Fruit fly (Drosophila melanogaster) whole organism, embryonic: ENCODE data around the gene Vm26Aa.

Experiments used
- Ada2b ChIP-seq: fragments of 200-800 bp; sonication (Bioruptor generic); IDR thresholded peaks from 2 replicates; pipeline ENCODE4 v1.3.6; 2022; ENCODE audit warnings: missing biosample characterization, missing genetic modification characterization
- CG10267 ChIP-seq: fragments of 200-800 bp; sonication (Bioruptor generic); optimal IDR thresholded peaks from 2 replicates; lab custom pipeline; 2018; ENCODE audit warnings: missing biosample characterization, mild to moderate bottlenecking, missing genetic modification characterization, moderate library complexity
- CG3847 ChIP-seq: fragments of 200-800 bp; sonication (Bioruptor generic); IDR thresholded peaks from 2 replicates; pipeline ENCODE4 v1.3.6; 2022; ENCODE audit warnings: missing biosample characterization, missing genetic modification characterization
- Dad ChIP-seq: fragments of 200-800 bp; sonication (Bioruptor generic); optimal IDR thresholded peaks from 3 replicates; lab custom pipeline; 2016; ENCODE audit warnings: missing biosample characterization, missing genetic modification characterization
- NFAT ChIP-seq: fragments of 200-800 bp; sonication (Bioruptor generic); IDR thresholded peaks from 2 replicates; pipeline ENCODE4 v1.3.6; 2022; ENCODE audit warnings: missing biosample characterization, missing genetic modification characterization
- YL-1 ChIP-seq: fragments of 200-800 bp; sonication (Bioruptor generic); optimal IDR thresholded peaks from 3 replicates; lab custom pipeline; 2017; ENCODE audit warnings: missing biosample characterization, mild to moderate bottlenecking, missing genetic modification characterization
- bsh ChIP-seq, 2 experiments: fragments of 200-800 bp; sonication (Bioruptor generic); optimal IDR thresholded peaks; 2 replicates each; lab custom pipeline; 2017 to 2018; ENCODE audit warnings: mild to moderate bottlenecking in 2 of 2, missing biosample characterization in 2 of 2, missing genetic modification characterization in 2 of 2, moderate library complexity in 1 of 2
- chn ChIP-seq: fragments of 200-800 bp; sonication (Bioruptor generic); optimal IDR thresholded peaks from 2 replicates; lab custom pipeline; 2016; ENCODE audit warnings: missing biosample characterization, missing genetic modification characterization
- exex ChIP-seq: fragments of 200-800 bp; sonication (Bioruptor generic); optimal IDR thresholded peaks from 4 replicates; lab custom pipeline; 2018; ENCODE audit warnings: missing biosample characterization, mild to moderate bottlenecking, missing genetic modification characterization, moderate library complexity
- fd102C ChIP-seq: fragments of 200-800 bp; sonication (Bioruptor generic); optimal IDR thresholded peaks from 2 replicates; lab custom pipeline; 2018; ENCODE audit warnings: missing biosample characterization, mild to moderate bottlenecking, missing genetic modification characterization, moderate library complexity
- gcm ChIP-seq: fragments of 200-800 bp; sonication (Bioruptor generic); optimal IDR thresholded peaks from 2 replicates; lab custom pipeline; 2019; ENCODE audit warnings: missing biosample characterization, mild to moderate bottlenecking, missing genetic modification characterization, moderate library complexity
- pita ChIP-seq: fragments of 200-800 bp; sonication (Bioruptor generic); optimal IDR thresholded peaks from 2 replicates; lab custom pipeline; 2017; ENCODE audit warnings: missing biosample characterization, mild to moderate bottlenecking, missing genetic modification characterization
- toy ChIP-seq: fragments of 200-800 bp; sonication (Bioruptor generic); IDR thresholded peaks from 2 replicates; pipeline ENCODE4 v1.3.6; 2022; ENCODE audit warnings: missing biosample characterization, missing genetic modification characterization

DNA sequence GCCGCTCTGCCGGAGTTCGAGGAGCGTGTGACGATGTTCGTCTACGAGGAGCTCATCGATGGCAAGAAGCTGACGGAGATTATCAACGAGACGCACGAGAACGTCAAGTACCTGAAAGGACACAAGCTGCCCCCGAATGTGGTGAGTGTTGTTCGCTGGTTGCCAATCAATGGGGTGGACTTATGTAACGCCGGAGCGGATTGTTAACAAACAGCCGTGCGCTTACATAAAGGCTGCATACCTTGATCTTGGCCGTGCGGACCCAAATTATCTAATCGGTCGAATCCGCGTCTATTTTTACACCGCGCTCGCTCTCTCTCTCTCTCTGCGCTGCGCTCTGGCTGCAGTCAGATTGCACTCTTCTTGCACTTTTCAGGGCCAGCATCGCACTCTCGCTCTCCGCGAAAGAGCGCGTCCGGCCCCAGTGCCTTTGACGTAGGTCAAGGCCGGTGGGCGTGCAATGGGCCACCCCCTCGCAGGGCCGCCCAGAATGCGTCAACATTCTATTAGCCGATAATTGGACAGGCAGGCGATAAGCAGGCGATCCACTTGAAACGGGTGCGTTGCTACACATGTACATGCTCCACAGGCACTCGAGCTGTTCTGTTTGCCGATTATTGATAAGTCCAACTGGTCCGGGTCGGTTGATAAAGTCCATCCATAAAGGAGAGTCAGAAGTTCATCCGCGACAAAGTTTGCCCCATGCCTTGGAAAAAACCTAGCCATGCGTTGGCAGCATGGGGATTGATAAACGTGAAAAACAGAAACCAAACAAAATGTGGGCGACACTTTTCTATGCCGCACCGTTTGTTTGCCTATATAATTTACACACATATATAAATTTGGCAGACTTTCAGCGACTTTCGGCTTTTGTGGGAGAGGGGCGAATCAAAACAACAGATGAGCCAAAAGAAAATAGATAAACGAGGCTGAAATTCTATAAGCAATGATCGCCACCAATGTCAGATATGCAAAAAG, 15.5 kb downstream of the Vm26Aa start:
- TF ChIP-seq YL-1 (GFP tag; lab: Kevin White, UChicago) (no peak), CG3847 (GFP tag; lab: Robert Waterston, UW) (no peak), exex (tag; lab: Kevin White, UChicago) (peak; percentile 96), chn (GFP tag; lab: Kevin White, UChicago) (peak; percentile 47), Ada2b (GFP tag; lab: Robert Waterston, UW) (no peak), fd102C (GFP tag; lab: Kevin White, UChicago) (no peak), Dad (GFP tag; lab: Kevin White, UChicago) (peak; percentile 34), NFAT (GFP tag; lab: Robert Waterston, UW) (no peak), CG10267 (tag; lab: Kevin White, UChicago) (no peak), toy (GFP tag; lab: Robert Waterston, UW) (no peak), bsh (GFP tag; optimal IDR thresholded peaks at IDR 0.05; lab: Kevin White, UChicago) (peak in 1 of 2 experiments; percentile 23), gcm (no peak), pita (GFP tag; lab: Kevin White, UChicago) (no peak)
